Fruit fly (Drosophila melanogaster): Measurements from ENCODE around the gene CG4408.

CG4408 gene

DNA sequence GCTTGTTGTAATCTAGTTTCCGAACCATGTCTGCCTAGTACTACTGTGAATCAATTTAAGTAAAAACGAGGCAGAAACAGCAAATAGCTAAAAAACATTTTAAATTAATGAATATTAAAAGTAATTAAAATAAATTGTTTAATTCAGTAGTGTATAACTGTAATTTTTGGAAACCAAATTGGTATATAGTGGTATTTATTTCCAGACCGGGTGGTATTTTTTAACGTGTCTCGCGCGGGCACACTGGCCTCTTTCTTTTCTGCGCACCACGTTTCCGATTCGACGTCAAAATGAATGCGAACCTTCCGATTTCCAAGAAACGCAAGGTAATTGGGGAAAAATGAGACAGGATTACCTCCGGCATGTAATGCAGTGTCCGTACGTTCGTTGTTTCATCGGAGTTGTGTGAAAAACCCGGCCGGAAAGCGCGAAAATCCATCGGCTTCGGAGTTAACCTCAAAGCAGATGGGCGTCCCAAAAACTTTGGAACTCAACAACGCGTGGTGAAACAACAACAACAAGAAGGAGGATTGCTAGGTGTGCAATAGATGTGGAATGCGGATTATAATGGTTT, 4.7 kb downstream of the CG4408 start, which contains the start of gene RpS3:
Gene RpS3, plus strand, starts transcription at position 248 of the 574 bp plus-strand sequence.
- TF ChIP-seq CG5204 (GFP tag; optimal IDR thresholded peaks at IDR 0.05) (no peak), Hr96 (GFP tag; optimal IDR thresholded peaks at IDR 0.05) (peak; percentile 3), CG7045 (GFP tag; optimal IDR thresholded peaks at IDR 0.05) (no peak), CG14711 (tag; optimal IDR thresholded peaks at IDR 0.05) (peak; percentile 32), Crg-1 (GFP tag; optimal IDR thresholded peaks at IDR 0.05) (peak; percentile 42), cnc (optimal IDR thresholded peaks at IDR 0.05) (no peak), kay (GFP tag; ENCODE audit: borderline replicate concordance) (no peak), bab1 (GFP tag; optimal IDR thresholded peaks at IDR 0.05) (peak; percentile 58), Mnt (GFP tag; optimal IDR thresholded peaks at IDR 0.05) (peak; percentile 94), CG11617 (GFP tag; optimal IDR thresholded peaks at IDR 0.05) (peak; percentile 32), ovo (GFP tag; optimal IDR thresholded peaks at IDR 0.05) (no peak), CG1620 (GFP tag; optimal IDR thresholded peaks at IDR 0.05) (no peak), CG7101 (tag; optimal IDR thresholded peaks at IDR 0.05) (peak; percentile 46), CG12768 (GFP tag; optimal IDR thresholded peaks at IDR 0.05) (peak; percentile 72), Clk (GFP tag; optimal IDR thresholded peaks at IDR 0.05) (no peak), toe (GFP tag; optimal IDR thresholded peaks at IDR 0.05) (peak; percentile 12), CG33017 (tag; optimal IDR thresholded peaks at IDR 0.05) (peak; percentile 6), cic (GFP tag; optimal IDR thresholded peaks at IDR 0.05) (no peak), tj (GFP tag; optimal IDR thresholded peaks at IDR 0.05) (peak; percentile 5), pad (GFP tag; optimal IDR thresholded peaks at IDR 0.05) (no peak)

DNA sequence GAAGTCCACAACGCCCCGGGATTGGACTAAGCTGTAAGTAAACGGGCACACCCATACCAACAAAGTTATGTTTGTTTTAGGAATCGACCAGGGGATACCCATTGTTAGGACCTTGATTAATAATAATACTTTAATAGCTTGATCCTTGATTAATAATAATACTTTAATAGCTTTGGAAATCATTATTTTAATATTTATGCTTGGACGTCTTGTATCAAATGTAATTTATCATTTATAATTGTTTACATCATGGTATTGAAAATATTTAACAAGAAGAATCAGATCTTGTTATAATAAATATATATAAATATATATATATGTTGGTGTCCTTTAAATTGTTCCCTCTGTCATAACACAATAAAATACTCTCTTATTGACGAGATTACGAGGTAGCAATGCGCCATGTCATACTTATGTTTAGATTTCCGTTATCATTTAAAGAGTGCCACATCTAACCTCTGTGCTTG, 6.4 kb downstream of the CG4408 start:
- TF ChIP-seq CG1620 (GFP tag; optimal IDR thresholded peaks at IDR 0.05), result no peak
- peak; percentile 40 for TF ChIP-seq CG12768 (GFP tag; optimal IDR thresholded peaks at IDR 0.05)
- no peak for TF ChIP-seq cic (GFP tag; optimal IDR thresholded peaks at IDR 0.05)
- peak; percentile 76 for TF ChIP-seq CG7101 (tag; optimal IDR thresholded peaks at IDR 0.05)
- TF ChIP-seq CG11617 (GFP tag; optimal IDR thresholded peaks at IDR 0.05), result peak; percentile 65
- TF ChIP-seq tj (GFP tag; optimal IDR thresholded peaks at IDR 0.05), result no peak
- TF ChIP-seq CG14711 (tag; optimal IDR thresholded peaks at IDR 0.05), result peak; percentile 78
- peak; percentile 63 for TF ChIP-seq CG7045 (GFP tag; optimal IDR thresholded peaks at IDR 0.05)
- TF ChIP-seq CG33017 (tag; optimal IDR thresholded peaks at IDR 0.05), result peak; percentile 81
- TF ChIP-seq kay (GFP tag; ENCODE audit: borderline replicate concordance), result no peak
- TF ChIP-seq CG5204 (GFP tag; optimal IDR thresholded peaks at IDR 0.05), result no peak

dm6 chr3R:23355829-23356738, 7.3 kb downstream of the CG4408 start, which contains the start of the genes ATPsynCF6 and Sec13:
TSS of gene ATPsynCF6 (minus strand) at chr3R:23356064.
TSS of gene Sec13 (plus strand) at chr3R:23356278.
- peak; percentile 33 for TF ChIP-seq CG14711 (tag; optimal IDR thresholded peaks at IDR 0.05)
- no peak for TF ChIP-seq cnc (optimal IDR thresholded peaks at IDR 0.05)
- TF ChIP-seq cic (GFP tag; optimal IDR thresholded peaks at IDR 0.05), result no peak
- TF ChIP-seq CG33017 (tag; optimal IDR thresholded peaks at IDR 0.05), result peak; percentile 12
- peak; percentile 51 for TF ChIP-seq bab1 (GFP tag; optimal IDR thresholded peaks at IDR 0.05)
- TF ChIP-seq kay (GFP tag; ENCODE audit: borderline replicate concordance), result no peak
- TF ChIP-seq ovo (GFP tag; optimal IDR thresholded peaks at IDR 0.05), result peak; percentile 8
- peak; percentile 49 for TF ChIP-seq CG12768 (GFP tag; optimal IDR thresholded peaks at IDR 0.05)
- TF ChIP-seq CG11617 (GFP tag; optimal IDR thresholded peaks at IDR 0.05), result no peak
- no peak for TF ChIP-seq CG5204 (GFP tag; optimal IDR thresholded peaks at IDR 0.05)
- peak; percentile 53 for TF ChIP-seq Hr96 (GFP tag; optimal IDR thresholded peaks at IDR 0.05)
- peak; percentile 29 for TF ChIP-seq CG7101 (tag; optimal IDR thresholded peaks at IDR 0.05)
- TF ChIP-seq Clk (GFP tag; optimal IDR thresholded peaks at IDR 0.05), result no peak
- no peak for TF ChIP-seq Crg-1 (GFP tag; optimal IDR thresholded peaks at IDR 0.05)
- TF ChIP-seq CG1620 (GFP tag; optimal IDR thresholded peaks at IDR 0.05), result no peak
- peak; percentile 13 for TF ChIP-seq pad (GFP tag; optimal IDR thresholded peaks at IDR 0.05)
- peak; percentile 60 for TF ChIP-seq CG7045 (GFP tag; optimal IDR thresholded peaks at IDR 0.05)
- TF ChIP-seq toe (GFP tag; optimal IDR thresholded peaks at IDR 0.05), result peak; percentile 88
- peak; percentile 14 for TF ChIP-seq tj (GFP tag; optimal IDR thresholded peaks at IDR 0.05)
- TF ChIP-seq Mnt (GFP tag; optimal IDR thresholded peaks at IDR 0.05), result peak; percentile 13

DNA sequence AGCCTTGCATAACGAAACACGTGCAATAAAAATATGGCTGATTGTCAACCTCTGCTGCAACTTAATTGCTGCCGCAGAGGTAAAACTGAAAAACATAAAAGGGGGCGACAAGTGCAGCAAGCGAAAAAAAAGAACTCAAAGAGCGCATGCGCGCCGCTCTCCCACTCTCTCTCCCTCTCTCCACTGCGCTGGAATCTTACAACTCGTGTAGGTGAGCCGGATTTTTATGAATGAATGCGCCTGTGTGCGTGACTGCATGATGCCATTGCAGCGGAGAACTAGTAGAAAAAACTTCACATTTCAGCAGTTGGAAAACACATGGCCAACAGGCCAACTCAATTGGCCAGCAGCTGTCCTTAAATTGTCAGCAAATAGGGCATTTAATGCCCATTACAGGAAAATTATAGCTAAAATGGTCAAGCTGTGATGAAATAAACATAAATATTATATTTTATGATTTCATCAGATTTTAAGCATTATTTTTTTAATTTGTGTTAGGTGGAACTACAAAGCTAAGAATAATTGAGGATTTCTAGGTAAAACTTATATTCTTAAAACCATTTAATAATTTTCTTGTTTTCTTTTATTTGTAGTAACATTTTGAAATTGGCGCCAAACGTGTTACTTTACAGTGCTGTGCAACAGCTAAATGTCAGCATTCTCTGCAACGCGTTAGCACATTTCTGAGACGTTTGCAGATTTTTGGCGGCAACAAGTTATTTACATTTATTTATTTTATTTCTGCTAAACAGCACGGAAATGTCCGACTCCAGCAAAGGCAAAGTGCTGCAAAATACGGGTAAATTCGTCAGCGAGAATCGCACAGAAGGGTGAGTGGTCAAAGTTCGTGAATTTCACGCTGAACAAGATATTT, 15.7 kb downstream of the CG4408 start, which contains the start of gene PolE1:
Gene PolE1, plus strand, starts transcription at position 697 of the 874 bp plus-strand sequence.
- TF ChIP-seq CG7101 (tag; optimal IDR thresholded peaks at IDR 0.05) (peak; percentile 44), CG33017 (tag; optimal IDR thresholded peaks at IDR 0.05) (peak; percentile 22), pad (GFP tag; optimal IDR thresholded peaks at IDR 0.05) (peak; percentile 30), cic (GFP tag; optimal IDR thresholded peaks at IDR 0.05) (no peak), Crg-1 (GFP tag; optimal IDR thresholded peaks at IDR 0.05) (peak; percentile 49), tj (GFP tag; optimal IDR thresholded peaks at IDR 0.05) (no peak), CG12768 (GFP tag; optimal IDR thresholded peaks at IDR 0.05) (no peak), Hr96 (GFP tag; optimal IDR thresholded peaks at IDR 0.05) (no peak), cnc (optimal IDR thresholded peaks at IDR 0.05) (no peak), CG1620 (GFP tag; optimal IDR thresholded peaks at IDR 0.05) (peak; percentile 44), Clk (GFP tag; optimal IDR thresholded peaks at IDR 0.05) (no peak), CG5204 (GFP tag; optimal IDR thresholded peaks at IDR 0.05) (peak; percentile 20), CG11617 (GFP tag; optimal IDR thresholded peaks at IDR 0.05) (no peak), Mnt (GFP tag; optimal IDR thresholded peaks at IDR 0.05) (peak; percentile 30), CG14711 (tag; optimal IDR thresholded peaks at IDR 0.05) (no peak), ovo (GFP tag; optimal IDR thresholded peaks at IDR 0.05) (no peak), CG7045 (GFP tag; optimal IDR thresholded peaks at IDR 0.05) (no peak), kay (GFP tag; ENCODE audit: borderline replicate concordance) (no peak), toe (GFP tag; optimal IDR thresholded peaks at IDR 0.05) (peak; percentile 22), bab1 (GFP tag; optimal IDR thresholded peaks at IDR 0.05) (no peak)

Data from whole organism, adult.